Fruit fly (Drosophila melanogaster): ENCODE measurements around the gene CG4318.

- TF ChIP-seq slp2 (GFP tag; optimal IDR thresholded peaks at IDR 0.05) (no peak), da (GFP tag; optimal IDR thresholded peaks at IDR 0.05) (no peak), Sox100B (GFP tag; optimal IDR thresholded peaks at IDR 0.05) (no peak), shn (GFP tag; optimal IDR thresholded peaks at IDR 0.05) (no peak), crc (GFP tag; optimal IDR thresholded peaks at IDR 0.05) (no peak), CG10462 (GFP tag; optimal IDR thresholded peaks at IDR 0.05) (no peak), ap (GFP tag; IDR thresholded peaks at IDR 0.05) (no peak), slou (GFP tag; optimal IDR thresholded peaks at IDR 0.05) (no peak), row (GFP tag; IDR thresholded peaks at IDR 0.05) (peak; percentile 46; the same call in 2 of the 3 replicates), CHES-1-like (GFP tag; optimal IDR thresholded peaks at IDR 0.05) (peak; percentile 34), Myb (GFP tag; optimal IDR thresholded peaks at IDR 0.05) (peak; percentile 24), CG30020 (tag; optimal IDR thresholded peaks at IDR 0.05) (peak; percentile 63)
Measured at dm6 chrX:13112238-13112829, 42.4 kb downstream of the CG4318 start, which contains the start of gene Chpf.
